Fruit fly (Drosophila melanogaster) whole organism, embryonic: ENCODE results near the gene I-3.

Experiments used
- CG12219 ChIP-seq: fragments of 200-800 bp; sonication (Bioruptor generic); optimal IDR thresholded peaks from 3 replicates; lab custom pipeline; 2018; ENCODE audit warnings: missing biosample characterization, mild to moderate bottlenecking, missing genetic modification characterization
- CG4617 ChIP-seq: fragments of 200-800 bp; sonication (Bioruptor generic); optimal IDR thresholded peaks from 3 replicates; lab custom pipeline; 2016; ENCODE audit warnings: missing biosample characterization, missing genetic modification characterization, borderline replicate concordance
- HLH54F ChIP-seq: fragments of 200-800 bp; sonication (Bioruptor generic); optimal IDR thresholded peaks from 3 replicates; lab custom pipeline; 2016; ENCODE audit warnings: missing biosample characterization, missing genetic modification characterization
- Kr ChIP-seq: fragments of 200-800 bp; sonication (Bioruptor generic); optimal IDR thresholded peaks from 2 replicates; lab custom pipeline; 2017; ENCODE audit warnings: missing biosample characterization, mild to moderate bottlenecking, missing genetic modification characterization
- Trl ChIP-seq, 3 experiments: fragments of >200 bp in 2 of 3; fragments of 200-800 bp in 1 of 3; sonication (Bioruptor generic) in 1 of 3; optimal IDR thresholded peaks; 2 replicates in 1 of 3; 3 replicates in 2 of 3; lab custom pipeline; 2016 to 2017; ENCODE audit warnings: missing biosample characterization in 1 of 3, missing genetic modification characterization in 1 of 3
- nerfin-2 ChIP-seq: fragments of 200-800 bp; sonication (Bioruptor generic); IDR thresholded peaks from 2 replicates; pipeline ENCODE4 v1.3.6; 2022; ENCODE audit warnings: missing biosample characterization, missing genetic modification characterization; ENCODE audit not compliant: partially characterized antibody

DNA sequence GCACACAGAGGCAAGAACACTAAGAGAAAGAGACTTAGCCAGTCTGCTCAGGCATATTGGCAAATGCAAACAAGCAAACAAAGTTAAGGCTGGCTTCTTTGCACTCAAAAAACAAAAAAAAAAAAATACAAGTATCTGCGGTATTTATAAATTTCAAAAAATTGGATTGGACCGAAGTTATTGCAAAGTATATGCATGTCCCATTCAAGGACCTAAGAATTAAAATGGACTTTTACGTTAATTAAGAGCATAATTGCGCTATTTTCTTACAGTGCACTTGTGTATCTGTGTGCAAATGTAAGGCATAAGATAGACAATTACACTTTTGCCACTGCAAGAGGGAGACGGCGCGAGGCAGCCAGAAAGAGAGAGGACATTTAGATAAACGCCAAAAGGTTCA is 18.7 kb downstream of the I-3 start:
- TF ChIP-seq Trl (optimal IDR thresholded peaks at IDR 0.05; lab: Kevin White, UChicago) (no peak), Trl (GFP tag; optimal IDR thresholded peaks at IDR 0.05; lab: Kevin White, UChicago) (no peak), HLH54F (GFP tag; lab: Kevin White, UChicago) (no peak), Kr (GFP tag; lab: Kevin White, UChicago) (no peak), CG4617 (GFP tag; lab: Kevin White, UChicago) (no peak), CG12219 (GFP tag; lab: Kevin White, UChicago) (no peak), nerfin-2 (GFP tag; lab: Robert Waterston, UW) (no peak)
